Worm (Caenorhabditis elegans): ENCODE data around the gene C25H3.14.
A peak's percentile ranks its signal among the peaks of the same experiment; 100 is the strongest.

Gene C25H3.14

DNA sequence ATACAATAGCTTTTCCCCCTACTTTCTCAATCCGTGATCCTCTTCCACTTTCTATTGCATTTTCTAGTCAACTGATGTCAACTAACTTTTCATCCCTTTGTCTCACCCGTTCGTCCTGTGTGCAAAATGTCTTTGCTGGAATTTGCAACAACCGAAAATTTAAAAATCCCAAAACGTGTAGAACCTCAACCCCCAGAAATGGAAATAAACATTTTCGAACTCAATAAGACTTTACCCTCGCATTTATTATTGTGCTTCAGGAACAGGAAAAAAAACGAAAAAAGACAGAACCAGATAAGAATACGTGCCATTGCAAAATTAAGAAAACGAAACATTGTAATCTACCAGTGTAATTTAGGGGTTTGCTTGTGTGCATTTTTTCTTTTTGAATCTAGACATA, 17.2 kb downstream of the C25H3.14 start:
- peak; percentile 38; the same call in 1 of the 2 replicates for TF ChIP-seq lin-26 (GFP tag; IDR thresholded peaks at IDR 0.05)
- TF ChIP-seq B0261.1 (tag; optimal IDR thresholded peaks at IDR 0.05), result no peak
- no peak for TF ChIP-seq nhr-179 (tag; optimal IDR thresholded peaks at IDR 0.05)
- peak; percentile 20 for TF ChIP-seq lin-54 (GFP tag; optimal IDR thresholded peaks at IDR 0.05)
- TF ChIP-seq ZK185.1 (tag; optimal IDR thresholded peaks at IDR 0.05; ENCODE audit: poor library complexity, severe bottlenecking), result peak; percentile 35
- TF ChIP-seq K11D2.4 (GFP tag; IDR thresholded peaks at IDR 0.05), result no peak
- TF ChIP-seq B0336.3 (GFP tag; IDR thresholded peaks at IDR 0.05), result peak; percentile 60; the same call in 1 of the 2 replicates
- peak; percentile 24 for TF ChIP-seq snpc-4 (GFP tag; optimal IDR thresholded peaks at IDR 0.05)
- peak in 1 of 4 experiments; percentile 30 for TF ChIP-seq snpc-4 (tag; optimal IDR thresholded peaks at IDR 0.05)
- peak; percentile 43; the same call in 1 of the 2 replicates for TF ChIP-seq ekl-4 (GFP tag; IDR thresholded peaks at IDR 0.05)
- peak; percentile 58; the same call in 1 of the 2 replicates for TF ChIP-seq nfyb-1 (GFP tag; IDR thresholded peaks at IDR 0.05)
- TF ChIP-seq hrde-1 (tag; optimal IDR thresholded peaks at IDR 0.05; ENCODE audit: borderline replicate concordance), result peak; percentile 68
- TF ChIP-seq ztf-3 (GFP tag; optimal IDR thresholded peaks at IDR 0.05), result no peak
- TF ChIP-seq lin-40 (tag; optimal IDR thresholded peaks at IDR 0.05), result no peak
- TF ChIP-seq hlh-12 (tag; optimal IDR thresholded peaks at IDR 0.05), result no peak
- TF ChIP-seq ceh-40 (GFP tag; IDR thresholded peaks at IDR 0.05), result no peak
- no peak for TF ChIP-seq cebp-1 (GFP tag; IDR thresholded peaks at IDR 0.05)
- peak; percentile 24 for TF ChIP-seq cebp-1 (tag; optimal IDR thresholded peaks at IDR 0.05)
- no peak for TF ChIP-seq F49E8.2 (tag; optimal IDR thresholded peaks at IDR 0.05; ENCODE audit: insufficient read depth)
- no peak for TF ChIP-seq F23B12.7 (tag; optimal IDR thresholded peaks at IDR 0.05; ENCODE audit: insufficient read depth)
- no peak for TF ChIP-seq C06A6.2 (GFP tag; conservative IDR thresholded peaks at IDR 0.05)
- TF ChIP-seq F52B5.7 (tag; optimal IDR thresholded peaks at IDR 0.05), result peak; percentile 43
- peak; percentile 50 for TF ChIP-seq snpc-3.4 (tag; optimal IDR thresholded peaks at IDR 0.05)
- peak; percentile 67 for TF ChIP-seq hsf-1 (GFP tag; IDR thresholded peaks at IDR 0.05)
- no peak for TF ChIP-seq nhr-27 (tag; optimal IDR thresholded peaks at IDR 0.05)
- peak; percentile 40; the same call in 1 of the 2 replicates for TF ChIP-seq madf-6 (GFP tag; IDR thresholded peaks at IDR 0.05)
- no peak for TF ChIP-seq nfya-2 (GFP tag; IDR thresholded peaks at IDR 0.05)
- no peak for TF ChIP-seq cebp-2 (GFP tag; IDR thresholded peaks at IDR 0.05)
- TF ChIP-seq nhr-80 (tag; optimal IDR thresholded peaks at IDR 0.05), result no peak
- TF ChIP-seq dpff-1 (tag; optimal IDR thresholded peaks at IDR 0.05), result no peak
- peak; percentile 3 for TF ChIP-seq him-1 (tag; optimal IDR thresholded peaks at IDR 0.05)
- TF ChIP-seq rcor-1 (GFP tag; IDR thresholded peaks at IDR 0.05), result no peak; the same call in 1 of the 2 replicates
- peak; percentile 63; the same call in 1 of the 2 replicates for TF ChIP-seq Y95B8A.8 (GFP tag; IDR thresholded peaks at IDR 0.05)
- TF ChIP-seq ama-1 (optimal IDR thresholded peaks at IDR 0.05), result no peak
- TF ChIP-seq ama-1 (GFP tag; optimal IDR thresholded peaks at IDR 0.05), result peak in 1 of 2 experiments; percentile 45
- TF ChIP-seq zim-3 (tag; optimal IDR thresholded peaks at IDR 0.05), result no peak
- TF ChIP-seq hlh-26 (GFP tag; conservative IDR thresholded peaks at IDR 0.05), result no peak
- no peak for TF ChIP-seq let-526 (GFP tag; IDR thresholded peaks at IDR 0.05)
- TF ChIP-seq F57C9.4 (tag; optimal IDR thresholded peaks at IDR 0.05), result no peak

DNA sequence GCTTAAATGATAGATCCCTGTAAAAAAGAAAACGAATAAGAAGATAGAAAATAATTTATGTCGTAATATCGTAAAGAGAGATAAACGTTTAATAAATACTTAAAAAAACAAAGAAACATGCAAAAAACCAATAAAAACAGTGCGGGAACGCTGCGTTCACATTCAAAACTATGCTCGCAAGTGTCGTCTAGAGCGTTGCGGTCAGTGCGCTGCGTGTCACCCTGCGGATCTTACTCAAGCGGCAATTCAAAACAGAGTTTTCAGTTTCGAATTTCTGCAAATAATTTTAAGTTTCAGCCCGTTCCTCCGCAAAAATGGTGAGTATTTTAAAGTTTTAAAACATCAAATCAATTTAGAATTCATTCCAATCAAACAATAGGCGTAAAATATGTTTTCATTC, 19.9 kb downstream of the C25H3.14 start, which contains the start of the genes tiar-1 and lelo-4:
tiar-1 (minus strand) TSS at position 17 of the 400 bp plus-strand sequence.
lelo-4 (plus strand) TSS at position 118 of the 400 bp plus-strand sequence.
- TF ChIP-seq mel-28 (tag; optimal IDR thresholded peaks at IDR 0.05; ENCODE audit: borderline replicate concordance), result no peak
- peak; percentile 93 for TF ChIP-seq lin-54 (GFP tag; optimal IDR thresholded peaks at IDR 0.05)
- TF ChIP-seq sdz-38 (tag; optimal IDR thresholded peaks at IDR 0.05), result no peak
- peak; percentile 38 for TF ChIP-seq K12H6.12 (tag; optimal IDR thresholded peaks at IDR 0.05)
- TF ChIP-seq egrh-3 (GFP tag; IDR thresholded peaks at IDR 0.05), result no peak
- TF ChIP-seq lsy-27 (tag; optimal IDR thresholded peaks at IDR 0.05; ENCODE audit: borderline replicate concordance, insufficient read depth), result peak; percentile 48
- no peak for TF ChIP-seq pbrm-1 (GFP tag; IDR thresholded peaks at IDR 0.05)
- no peak for TF ChIP-seq athp-1 (tag; optimal IDR thresholded peaks at IDR 0.05)
- TF ChIP-seq tbp1 (GFP tag; optimal IDR thresholded peaks at IDR 0.05), result peak; percentile 16
- peak; percentile 99 for TF ChIP-seq madf-3 (GFP tag; IDR thresholded peaks at IDR 0.05)
- no peak for TF ChIP-seq dpff-1 (tag; optimal IDR thresholded peaks at IDR 0.05)
- no peak for TF ChIP-seq B0035.1 (tag; optimal IDR thresholded peaks at IDR 0.05)
- 0 out of 2 replicates have a peak, but pooled peaks have one; percentile 45 for TF ChIP-seq mcd-1 (GFP tag; IDR thresholded peaks at IDR 0.05)
- TF ChIP-seq cebp-1 (GFP tag; IDR thresholded peaks at IDR 0.05), result no peak
- TF ChIP-seq cebp-1 (tag; optimal IDR thresholded peaks at IDR 0.05), result peak; percentile 42
- TF ChIP-seq F23B12.7 (tag; optimal IDR thresholded peaks at IDR 0.05; ENCODE audit: insufficient read depth), result peak; percentile 86
